Worm (Caenorhabditis elegans): ENCODE results near the gene emb-4.

DNA sequence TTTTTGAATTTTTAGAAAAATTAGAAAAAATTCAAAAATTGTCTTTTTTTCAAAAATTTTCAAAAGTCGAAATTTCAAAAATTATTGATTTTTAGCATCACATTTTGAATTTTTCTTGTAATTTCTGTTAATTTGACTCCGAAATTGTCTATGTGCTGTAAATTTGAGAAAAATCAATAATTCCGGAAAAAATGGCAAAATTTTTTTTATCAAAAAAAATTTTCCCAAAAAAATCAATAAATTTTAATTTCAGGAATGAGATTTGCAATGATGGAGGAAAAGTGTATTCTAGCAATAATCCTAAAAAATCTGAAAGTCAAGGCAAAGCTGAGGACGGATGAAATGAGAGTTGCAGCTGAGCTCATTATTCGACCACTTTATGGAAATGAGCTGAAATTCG lies 22.6 kb upstream of the emb-4 start:
- TF ChIP-seq pqm-1 (tag; optimal IDR thresholded peaks at IDR 0.05) = no peak
- no peak for TF ChIP-seq nhr-23 (tag; optimal IDR thresholded peaks at IDR 0.05)
- no peak for TF ChIP-seq elt-3 (tag; optimal IDR thresholded peaks at IDR 0.05)
- TF ChIP-seq nfya-1 (tag; optimal IDR thresholded peaks at IDR 0.05; ENCODE audit: insufficient read depth) = no peak
- TF ChIP-seq ama-1 (optimal IDR thresholded peaks at IDR 0.05) = no peak
- TF ChIP-seq zag-1 (tag; optimal IDR thresholded peaks at IDR 0.05) = no peak
- TF ChIP-seq unc-39 (tag; optimal IDR thresholded peaks at IDR 0.05) = no peak
- no peak for TF ChIP-seq pha-4 (tag; optimal IDR thresholded peaks at IDR 0.05)
- no peak for TF ChIP-seq ztf-11 (tag; optimal IDR thresholded peaks at IDR 0.05)
- TF ChIP-seq nhr-43 (tag; optimal IDR thresholded peaks at IDR 0.05; ENCODE audit: poor library complexity, severe bottlenecking) = no peak
- TF ChIP-seq unc-62 (GFP tag; optimal IDR thresholded peaks at IDR 0.05) = no peak
